Worm (Caenorhabditis elegans) whole organism, late embryonic: ENCODE results near the gene ttm-2.

Experiments
- F13H6.1 ChIP-seq: sonication (generic microtip); optimal IDR thresholded peaks from 2 replicates; lab custom pipeline; 2016; ENCODE audit warnings: missing genetic modification characterization, missing compliant biosample characterization
- K09A11.1 ChIP-seq: sonication (generic microtip); optimal IDR thresholded peaks from 2 replicates; lab custom pipeline; 2017; ENCODE audit warnings: antibody characterized with exemption, mild to moderate bottlenecking, missing genetic modification characterization, missing compliant biosample characterization; ENCODE audit not compliant: insufficient read depth
- ceh-14 ChIP-seq: sonication (generic microtip); optimal IDR thresholded peaks from 2 replicates; lab custom pipeline; 2016; ENCODE audit warnings: missing genotype, missing genetic modification characterization, missing compliant biosample characterization
- ceh-2 ChIP-seq: sonication (generic microtip); optimal IDR thresholded peaks from 2 replicates; lab custom pipeline; 2016; ENCODE audit warnings: missing genotype, missing genetic modification characterization, missing compliant biosample characterization
- ceh-22 ChIP-seq: sonication (generic microtip); optimal IDR thresholded peaks from 2 replicates; lab custom pipeline; 2017; ENCODE audit warnings: missing biosample characterization, missing genetic modification characterization
- ceh-24 ChIP-seq: sonication (generic microtip); optimal IDR thresholded peaks from 2 replicates; lab custom pipeline; 2016; ENCODE audit warnings: mild to moderate bottlenecking, missing genetic modification characterization, missing compliant biosample characterization
- ceh-31 ChIP-seq: sonication (generic microtip); optimal IDR thresholded peaks from 2 replicates; lab custom pipeline; 2016; ENCODE audit warnings: missing genetic modification characterization, missing compliant biosample characterization
- ceh-45 ChIP-seq: fragments of 200-800 bp; sonication (Bioruptor generic); IDR thresholded peaks from 2 replicates; pipeline ENCODE4 v1.3.6; 2022; ENCODE audit warnings: missing genetic modification reagents, missing genetic modification characterization, missing compliant biosample characterization
- ceh-48 ChIP-seq: sonication (generic microtip); optimal IDR thresholded peaks from 2 replicates; lab custom pipeline; 2016; ENCODE audit warnings: missing genetic modification characterization, inconsistent platforms, missing compliant biosample characterization
- che-1 ChIP-seq: sonication (generic microtip); optimal IDR thresholded peaks from 2 replicates; lab custom pipeline; 2016; ENCODE audit warnings: mild to moderate bottlenecking, missing genetic modification characterization, missing compliant biosample characterization
- dmd-4 ChIP-seq: sonication (generic microtip); optimal IDR thresholded peaks from 2 replicates; lab custom pipeline; 2016; ENCODE audit warnings: borderline replicate concordance, missing genetic modification characterization, missing compliant biosample characterization
- elt-4 ChIP-seq: sonication (generic microtip); optimal IDR thresholded peaks from 2 replicates; lab custom pipeline; 2016; ENCODE audit warnings: missing genetic modification characterization, missing compliant biosample characterization
- fkh-10 ChIP-seq: fragments of 150-350 bp; optimal IDR thresholded peaks from 2 replicates; lab custom pipeline; 2014; ENCODE audit warnings: missing biosample characterization, missing genetic modification reagents, missing genetic modification characterization
- fkh-6 ChIP-seq: sonication (generic microtip); optimal IDR thresholded peaks from 2 replicates; lab custom pipeline; 2016; ENCODE audit warnings: missing genetic modification characterization, missing compliant biosample characterization
- hlh-13 ChIP-seq: fragments of 200-800 bp; sonication (Bioruptor generic); optimal IDR thresholded peaks from 2 replicates; lab custom pipeline; 2018; ENCODE audit warnings: mild to moderate bottlenecking, missing genetic modification characterization, missing compliant biosample characterization
- hlh-6 ChIP-seq: sonication (generic microtip); optimal IDR thresholded peaks from 2 replicates; lab custom pipeline; 2016; ENCODE audit warnings: missing genotype, missing genetic modification characterization, missing compliant biosample characterization
- nfya-1 ChIP-seq: sonication (generic microtip); optimal IDR thresholded peaks from 2 replicates; lab custom pipeline; 2017; ENCODE audit warnings: missing genetic modification characterization, mild to moderate bottlenecking, missing compliant biosample characterization, antibody characterized with exemption, moderate library complexity
- pag-3 ChIP-seq: sonication (generic microtip); optimal IDR thresholded peaks from 2 replicates; lab custom pipeline; 2016; ENCODE audit warnings: missing compliant biosample characterization, missing genetic modification characterization, borderline replicate concordance
- pat-9 ChIP-seq: fragments of 200-800 bp; sonication (Bioruptor generic); optimal IDR thresholded peaks from 2 replicates; lab custom pipeline; 2018; ENCODE audit warnings: mild to moderate bottlenecking, missing genetic modification characterization, moderate library complexity, missing compliant biosample characterization
- pha-2 ChIP-seq: sonication (generic microtip); optimal IDR thresholded peaks from 2 replicates; lab custom pipeline; 2017; ENCODE audit warnings: mild to moderate bottlenecking, missing genetic modification characterization, missing compliant biosample characterization
- ref-2 ChIP-seq: sonication (generic microtip); optimal IDR thresholded peaks from 2 replicates; lab custom pipeline; 2016; ENCODE audit warnings: missing genetic modification characterization, missing compliant biosample characterization
- syd-9 ChIP-seq: sonication (generic microtip); optimal IDR thresholded peaks from 2 replicates; lab custom pipeline; 2016; ENCODE audit warnings: mild to moderate bottlenecking, missing genetic modification characterization, moderate library complexity, missing compliant biosample characterization
- tbx-7 ChIP-seq: sonication (generic microtip); optimal IDR thresholded peaks from 2 replicates; lab custom pipeline; 2016; ENCODE audit warnings: missing genotype, missing genetic modification characterization, missing compliant biosample characterization
- unc-3 ChIP-seq, 2 experiments: fragments of 200-800 bp in 1 of 2; sonication (Bioruptor generic) in 1 of 2; sonication (generic microtip) in 1 of 2; conservative IDR thresholded peaks in 1 of 2; optimal IDR thresholded peaks in 1 of 2; 2 replicates each; pipeline versions ENCODE4 v1.3.6 to Lab custom; 2016 to 2022; ENCODE audit warnings: missing compliant biosample characterization in 2 of 2, missing genetic modification characterization in 2 of 2, missing genetic modification reagents in 1 of 2
- unc-55 ChIP-seq: sonication (generic microtip); optimal IDR thresholded peaks from 2 replicates; lab custom pipeline; 2017; ENCODE audit warnings: missing biosample characterization, missing genetic modification reagents, missing genetic modification characterization
- unc-86 ChIP-seq: sonication (generic microtip); optimal IDR thresholded peaks from 2 replicates; lab custom pipeline; 2016; ENCODE audit warnings: missing genetic modification characterization, missing compliant biosample characterization
- ztf-16 ChIP-seq: sonication (generic microtip); optimal IDR thresholded peaks from 2 replicates; lab custom pipeline; 2017; ENCODE audit warnings: missing genetic modification characterization, missing compliant biosample characterization

ttm-2 gene

DNA sequence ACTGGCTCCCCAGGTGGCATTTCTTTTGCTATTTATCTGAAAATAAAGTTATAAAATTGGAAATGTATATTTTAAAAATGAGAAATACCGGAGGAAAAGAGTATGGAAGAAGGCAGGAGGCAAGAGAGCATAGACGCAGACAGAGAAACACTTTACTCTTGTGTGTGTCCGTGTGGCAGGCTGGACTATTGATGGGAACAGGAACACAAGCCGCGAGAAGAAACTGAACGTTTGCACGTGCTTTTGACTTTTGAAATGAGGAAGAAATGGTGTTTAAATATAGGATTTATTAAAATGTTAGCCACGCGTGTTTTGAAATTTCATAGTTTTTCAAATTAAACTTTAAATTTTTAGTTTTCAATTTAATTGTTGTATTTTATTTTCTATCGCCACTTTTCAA, 40.1 kb downstream of the ttm-2 start, which contains the start of gene F10G7.10:
Gene F10G7.10, minus strand, starts transcription at position 145 of the 400 bp plus-strand sequence.
- TF ChIP-seq fkh-6 (tag; lab: Kevin White, UChicago) (no peak), ztf-16 (no peak), unc-3 (GFP tag; conservative IDR thresholded peaks at IDR 0.05; lab: Robert Waterston, UW) (no peak), unc-3 (tag; optimal IDR thresholded peaks at IDR 0.05; lab: Kevin White, UChicago) (no peak), ceh-22 (tag; lab: Kevin White, UChicago) (no peak), ceh-45 (no peak), ceh-2 (tag; lab: Kevin White, UChicago) (no peak), ceh-48 (tag; lab: Kevin White, UChicago) (no peak), unc-86 (tag; lab: Kevin White, UChicago) (no peak), ceh-14 (no peak), hlh-6 (tag; lab: Kevin White, UChicago) (no peak), tbx-7 (no peak), che-1 (tag; lab: Kevin White, UChicago) (no peak), unc-55 (GFP tag; lab: Kevin White, UChicago) (no peak), F13H6.1 (tag; lab: Kevin White, UChicago) (no peak), ceh-31 (tag; lab: Kevin White, UChicago) (no peak), ceh-24 (tag; lab: Kevin White, UChicago) (no peak), elt-4 (tag; lab: Kevin White, UChicago) (no peak), hlh-13 (GFP tag; lab: Kevin White, UChicago) (no peak)

DNA sequence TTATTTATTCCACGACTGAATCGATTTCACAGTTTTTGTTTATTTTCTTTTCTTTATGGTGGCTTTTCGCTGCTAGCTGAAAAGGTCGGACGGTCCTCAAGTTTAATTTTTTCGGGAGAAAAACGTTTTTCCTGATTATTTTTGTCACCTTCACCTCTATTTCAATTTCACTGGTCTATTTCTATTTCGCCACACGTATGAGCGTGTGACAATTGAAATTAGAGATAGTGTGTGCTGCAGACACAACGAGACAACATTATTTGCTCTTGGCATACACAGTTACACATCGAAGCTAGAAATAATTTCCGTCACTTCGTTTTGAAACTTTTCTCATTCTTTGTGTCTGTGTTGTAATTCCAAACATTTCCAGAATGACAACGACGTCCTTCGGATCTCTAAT, 50.5 kb downstream of the ttm-2 start, which contains the start of gene F41C3.8:
Gene F41C3.8, plus strand, starts transcription at position 371 of the 400 bp plus-strand sequence.
- no peak for TF ChIP-seq fkh-10 (GFP tag; lab: Kevin White, UChicago)
- TF ChIP-seq ref-2: no peak
- TF ChIP-seq pat-9: no peak
- no peak for TF ChIP-seq dmd-4 (tag; lab: Kevin White, UChicago)
- TF ChIP-seq ceh-45: no peak
- TF ChIP-seq nfya-1 (tag; lab: Kevin White, UChicago): no peak
- no peak for TF ChIP-seq syd-9
- TF ChIP-seq K09A11.1 (tag; lab: Kevin White, UChicago): no peak
- no peak for TF ChIP-seq pha-2 (tag; lab: Kevin White, UChicago)
- TF ChIP-seq pag-3: no peak
